Worm (Caenorhabditis elegans): Measurements from ENCODE around the gene arrd-1.

Gene arrd-1

DNA sequence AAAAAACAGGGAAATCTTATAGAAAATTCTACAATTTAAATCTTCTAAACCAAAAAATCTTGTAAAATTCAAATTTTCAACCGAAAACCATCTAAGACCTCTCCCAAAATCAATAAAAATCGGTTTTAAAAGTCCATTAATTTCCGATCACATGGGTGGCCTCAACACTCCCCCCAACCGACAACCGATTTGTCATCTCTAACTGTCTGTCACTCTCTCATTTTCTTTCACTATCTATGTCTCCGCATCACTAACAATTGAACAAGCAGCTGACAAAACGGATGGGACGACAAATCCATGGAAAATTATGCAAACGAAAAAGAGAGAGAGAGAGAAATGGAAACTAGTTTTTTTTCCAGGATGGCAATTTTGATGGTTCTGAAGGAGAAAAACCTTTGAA lies 24.3 kb upstream of the arrd-1 start (continued):
- TF ChIP-seq zfh-2 (GFP tag; conservative IDR thresholded peaks at IDR 0.05) (no peak), ztf-28 (GFP tag; IDR thresholded peaks at IDR 0.05) (no peak), snpc-1.1 (tag; optimal IDR thresholded peaks at IDR 0.05; ENCODE audit: insufficient read depth) (no peak), ZK185.1 (tag; optimal IDR thresholded peaks at IDR 0.05; ENCODE audit: poor library complexity, severe bottlenecking) (no peak), mel-28 (tag; optimal IDR thresholded peaks at IDR 0.05; ENCODE audit: borderline replicate concordance) (no peak), lin-35 (GFP tag; optimal IDR thresholded peaks at IDR 0.05) (peak in 1 of 3 experiments; percentile 8), Y53G8AR.9 (GFP tag; conservative IDR thresholded peaks at IDR 0.05) (no peak), ceh-58 (GFP tag; IDR thresholded peaks at IDR 0.05) (no peak), snpc-1.3 (tag; optimal IDR thresholded peaks at IDR 0.05; ENCODE audit: insufficient read depth) (no peak), ceh-79 (tag; optimal IDR thresholded peaks at IDR 0.05) (no peak), hrde-1 (tag; optimal IDR thresholded peaks at IDR 0.05; ENCODE audit: borderline replicate concordance) (no peak), F49E8.2 (tag; optimal IDR thresholded peaks at IDR 0.05; ENCODE audit: insufficient read depth) (no peak), nhr-80 (tag; optimal IDR thresholded peaks at IDR 0.05) (no peak), nhr-90 (tag; optimal IDR thresholded peaks at IDR 0.05) (no peak), akir-1 (GFP tag; optimal IDR thresholded peaks at IDR 0.05) (no peak), lir-1 (GFP tag; conservative IDR thresholded peaks at IDR 0.05) (no peak), madf-3 (GFP tag; IDR thresholded peaks at IDR 0.05) (no peak), lin-54 (GFP tag; optimal IDR thresholded peaks at IDR 0.05) (no peak), gei-17 (GFP tag; optimal IDR thresholded peaks at IDR 0.05) (no peak), egl-18 (GFP tag; IDR thresholded peaks at IDR 0.05) (no peak), lin-40 (tag; optimal IDR thresholded peaks at IDR 0.05) (peak; percentile 7), fkh-3 (tag; optimal IDR thresholded peaks at IDR 0.05) (no peak)

DNA sequence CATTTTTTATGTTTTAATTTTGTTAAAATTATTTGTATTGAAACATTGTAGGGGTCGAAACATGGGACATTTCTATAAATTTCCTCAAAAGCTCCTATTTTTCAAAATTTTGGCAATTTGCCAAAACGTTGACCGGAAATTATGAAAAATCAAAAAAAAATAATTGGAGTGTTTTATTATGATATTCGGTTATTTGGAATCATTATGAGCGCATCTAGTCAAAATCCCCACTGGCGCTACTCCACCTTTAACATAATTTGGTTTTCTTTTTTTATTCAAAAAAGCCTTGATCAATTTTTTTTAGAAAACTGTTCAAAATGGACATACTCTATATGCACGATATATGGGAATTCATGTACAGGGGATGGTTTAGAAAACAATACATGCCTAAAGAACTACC lies 22.0 kb upstream of the arrd-1 start, which contains the start of gene W04H10.2:
Gene W04H10.2 (plus strand): TSS at position 301 of the 400 bp plus-strand sequence.
- TF ChIP-seq lsy-27 (tag; optimal IDR thresholded peaks at IDR 0.05; ENCODE audit: borderline replicate concordance, insufficient read depth) (no peak), snpc-4 (GFP tag; optimal IDR thresholded peaks at IDR 0.05) (no peak), snpc-4 (tag; optimal IDR thresholded peaks at IDR 0.05) (no peak), F55B11.4 (tag; optimal IDR thresholded peaks at IDR 0.05; ENCODE audit: borderline replicate concordance, insufficient read depth) (no peak), lin-40 (tag; optimal IDR thresholded peaks at IDR 0.05) (no peak), dpff-1 (tag; optimal IDR thresholded peaks at IDR 0.05) (no peak), hmg-20 (GFP tag; IDR thresholded peaks at IDR 0.05) (no peak)

DNA sequence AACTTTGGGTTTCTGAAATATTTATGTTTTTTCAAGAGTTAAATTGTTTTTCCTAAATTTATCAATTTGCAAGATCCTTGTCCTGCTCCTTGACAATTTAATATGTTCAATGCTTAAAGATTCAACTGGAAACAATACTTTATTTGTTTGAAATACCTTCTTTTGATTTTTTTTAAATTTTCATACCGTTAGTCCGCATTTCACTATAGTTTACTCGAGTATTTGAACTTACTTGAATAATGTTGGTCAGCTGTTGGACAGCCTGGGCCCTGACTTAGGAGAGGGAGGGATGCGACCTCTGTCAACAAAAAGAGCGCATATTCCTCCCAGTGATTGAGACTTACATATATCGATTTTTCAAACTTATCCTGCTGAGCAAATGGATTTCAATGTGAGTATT lies 21.3 kb upstream of the arrd-1 start, which contains the start of gene W04H10.5:
Gene W04H10.5 (plus strand): TSS at position 301 of the 400 bp plus-strand sequence.
- TF ChIP-seq C06A6.2 (GFP tag; conservative IDR thresholded peaks at IDR 0.05) (no peak), somi-1 (GFP tag; optimal IDR thresholded peaks at IDR 0.05) (no peak), pha-4 (tag; optimal IDR thresholded peaks at IDR 0.05) (no peak), B0019.2 (GFP tag; conservative IDR thresholded peaks at IDR 0.05) (no peak), Y56A3A.18 (GFP tag; IDR thresholded peaks at IDR 0.05) (no peak), ztf-25 (GFP tag; IDR thresholded peaks at IDR 0.05) (no peak), dox-1 (GFP tag; IDR thresholded peaks at IDR 0.05) (no peak), K12H6.12 (tag; optimal IDR thresholded peaks at IDR 0.05) (no peak), nhr-80 (tag; optimal IDR thresholded peaks at IDR 0.05) (no peak), Y95B8A.8 (GFP tag; IDR thresholded peaks at IDR 0.05) (no peak), ceh-91 (GFP tag; IDR thresholded peaks at IDR 0.05) (no peak), nfya-2 (GFP tag; IDR thresholded peaks at IDR 0.05) (no peak), F52B5.7 (tag; optimal IDR thresholded peaks at IDR 0.05) (no peak)
